Comparison of ENCODE assay signal across 1 fruit fly cellular context in the genomic region with DNA sequence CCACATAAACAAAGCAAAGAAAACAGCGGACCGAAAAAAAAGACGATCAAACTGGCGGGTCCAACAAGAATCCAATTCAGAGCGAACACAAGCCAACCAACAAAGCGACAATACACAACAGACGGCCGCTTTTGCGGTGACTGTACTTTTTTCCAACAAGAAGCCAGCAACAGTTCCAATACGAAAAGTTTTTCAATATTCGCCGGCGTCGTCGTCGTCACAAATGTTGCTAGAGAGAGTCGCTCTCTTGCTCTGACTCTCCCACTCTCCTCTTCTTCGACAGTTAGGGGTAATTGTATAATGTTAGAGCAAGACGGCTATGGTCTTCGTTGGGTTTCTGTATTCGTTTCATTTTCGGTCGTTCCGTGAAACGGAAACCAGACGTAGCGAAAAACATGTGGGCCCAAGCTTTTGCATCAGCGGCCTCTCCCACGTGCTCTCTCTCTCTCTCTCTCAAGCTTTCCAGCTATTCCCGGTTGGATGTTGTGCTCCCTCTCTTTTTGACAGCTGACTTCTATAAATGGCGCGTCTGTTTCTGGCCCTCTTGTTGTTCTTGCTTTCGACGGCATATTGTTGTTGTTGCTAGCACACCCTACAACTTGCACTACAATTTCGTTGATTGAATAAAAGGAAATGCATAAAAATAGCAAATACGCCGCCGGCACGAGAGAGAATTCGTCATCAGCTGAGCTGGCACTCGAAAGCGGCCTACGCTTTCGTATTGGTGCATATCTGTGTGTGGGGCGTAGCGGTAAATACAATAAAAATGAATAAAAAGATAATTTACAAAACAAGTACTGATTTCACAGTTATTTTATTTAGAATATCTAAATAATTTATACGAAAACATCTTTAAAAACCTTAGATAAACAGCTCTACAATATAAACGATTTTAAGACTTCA.
TF ChIP-seq lines count a peak whose summit lies in the region.

No protein-coding gene starts in this region.

TF ChIP-seq in whole organism, embryonic, 481 proteins besides CTCF, POLR2A, EP300 and RAD21 (continued from another document and continues in another):
- TF ChIP-seq HHEX (GFP tag; optimal IDR thresholded peaks at IDR 0.05; lab: Kevin White, UChicago) (peak; percentile 93), Atf-2 (GFP tag; optimal IDR thresholded peaks at IDR 0.05; lab: Kevin White, UChicago) (no peak), Fer1 (GFP tag; optimal IDR thresholded peaks at IDR 0.05; lab: Kevin White, UChicago) (peak; percentile 97), Hand (GFP tag; optimal IDR thresholded peaks at IDR 0.05; lab: Kevin White, UChicago) (peak; percentile 93), HmgD (GFP tag; optimal IDR thresholded peaks at IDR 0.05; lab: Kevin White, UChicago) (peak; percentile 45), CG12659 (GFP tag; optimal IDR thresholded peaks at IDR 0.05; lab: Kevin White, UChicago) (peak; percentile 83), CG18011 (GFP tag; optimal IDR thresholded peaks at IDR 0.05; lab: Kevin White, UChicago) (peak; percentile 49), da (GFP tag; optimal IDR thresholded peaks at IDR 0.05; lab: Kevin White, UChicago) (no peak), fu2 (GFP tag; optimal IDR thresholded peaks at IDR 0.05; lab: Kevin White, UChicago) (no peak), C15 (GFP tag; IDR thresholded peaks at IDR 0.05; lab: Robert Waterston, UW) (no peak), CHES-1-like (GFP tag; optimal IDR thresholded peaks at IDR 0.05; lab: Kevin White, UChicago) (peak; percentile 21), slbo (GFP tag; IDR thresholded peaks at IDR 0.05; lab: Robert Waterston, UW) (no peak), CG3995 (GFP tag; optimal IDR thresholded peaks at IDR 0.05; lab: Kevin White, UChicago) (no peak), mirr (GFP tag; optimal IDR thresholded peaks at IDR 0.05; lab: Kevin White, UChicago) (peak; percentile 96), prd (optimal IDR thresholded peaks at IDR 0.05; lab: Kevin White, UChicago) (no peak), prd (GFP tag; IDR thresholded peaks at IDR 0.05; lab: Robert Waterston, UW) (no peak), Gsc (GFP tag; IDR thresholded peaks at IDR 0.05; lab: Robert Waterston, UW) (no peak), CG10959 (GFP tag; IDR thresholded peaks at IDR 0.05; lab: Robert Waterston, UW) (no peak), CG3847 (GFP tag; IDR thresholded peaks at IDR 0.05; lab: Robert Waterston, UW) (no peak), zen2 (GFP tag; IDR thresholded peaks at IDR 0.05; lab: Robert Waterston, UW; ENCODE audit: partially characterized antibody) (no peak), CG30431 (GFP tag; optimal IDR thresholded peaks at IDR 0.05; lab: Kevin White, UChicago) (no peak), tll (GFP tag; optimal IDR thresholded peaks at IDR 0.05; lab: Kevin White, UChicago) (peak in 1 of 2 experiments; percentile 71), vnd (GFP tag; IDR thresholded peaks at IDR 0.05; lab: Robert Waterston, UW; ENCODE audit: partially characterized antibody) (no peak), CG15011 (GFP tag; optimal IDR thresholded peaks at IDR 0.05; lab: Kevin White, UChicago) (peak; percentile 74), gcm (GFP tag; optimal IDR thresholded peaks at IDR 0.05; lab: Kevin White, UChicago) (peak; percentile 92), zfh1 (GFP tag; IDR thresholded peaks at IDR 0.05; lab: Robert Waterston, UW) (no peak), tap (tag; optimal IDR thresholded peaks at IDR 0.05; lab: Kevin White, UChicago) (peak; percentile 82), en (GFP tag; optimal IDR thresholded peaks at IDR 0.05; lab: Kevin White, UChicago) (peak; percentile 45), CG10147 (GFP tag; optimal IDR thresholded peaks at IDR 0.05; lab: Kevin White, UChicago) (no peak), chif (GFP tag; optimal IDR thresholded peaks at IDR 0.05; lab: Kevin White, UChicago) (no peak), CG33557 (GFP tag; optimal IDR thresholded peaks at IDR 0.05; lab: Kevin White, UChicago) (peak; percentile 56), CG2199 (GFP tag; IDR thresholded peaks at IDR 0.05; lab: Robert Waterston, UW) (no peak), Sry-β (GFP tag; optimal IDR thresholded peaks at IDR 0.05; lab: Kevin White, UChicago) (peak; percentile 52), CG12071 (GFP tag; optimal IDR thresholded peaks at IDR 0.05; lab: Kevin White, UChicago) (peak; percentile 92), Hr39 (optimal IDR thresholded peaks at IDR 0.05; lab: Kevin White, UChicago) (no peak), TFAM (GFP tag; optimal IDR thresholded peaks at IDR 0.05; lab: Kevin White, UChicago) (peak; percentile 38), CG31365 (tag; optimal IDR thresholded peaks at IDR 0.05; lab: Kevin White, UChicago) (peak; percentile 88), eve (GFP tag; optimal IDR thresholded peaks at IDR 0.05; lab: Kevin White, UChicago) (no peak), CG7786 (GFP tag; optimal IDR thresholded peaks at IDR 0.05; lab: Kevin White, UChicago) (no peak), grau (tag; optimal IDR thresholded peaks at IDR 0.05; lab: Kevin White, UChicago) (peak; percentile 67), Asciz (GFP tag; optimal IDR thresholded peaks at IDR 0.05; lab: Kevin White, UChicago) (peak; percentile 92), CG14667 (GFP tag; IDR thresholded peaks at IDR 0.05; lab: Robert Waterston, UW) (no peak), CG34422 (GFP tag; IDR thresholded peaks at IDR 0.05; lab: Robert Waterston, UW) (no peak), NC2α (GFP tag; optimal IDR thresholded peaks at IDR 0.05; lab: Kevin White, UChicago) (peak; percentile 27), Kr (GFP tag; optimal IDR thresholded peaks at IDR 0.05; lab: Kevin White, UChicago) (peak; percentile 12), CG9797 (GFP tag; optimal IDR thresholded peaks at IDR 0.05; lab: Kevin White, UChicago) (peak; percentile 26), CG12744 (GFP tag; optimal IDR thresholded peaks at IDR 0.05; lab: Kevin White, UChicago) (no peak), insv (GFP tag; optimal IDR thresholded peaks at IDR 0.05; lab: Kevin White, UChicago) (peak; percentile 99 to 100), Nf-YC (tag; optimal IDR thresholded peaks at IDR 0.05; lab: Kevin White, UChicago) (peak; percentile 73), ewg (GFP tag; optimal IDR thresholded peaks at IDR 0.05; lab: Kevin White, UChicago) (peak; percentile 12), CG31441 (GFP tag; IDR thresholded peaks at IDR 0.05; lab: Robert Waterston, UW) (no peak), Lim3 (GFP tag; IDR thresholded peaks at IDR 0.05; lab: Robert Waterston, UW) (no peak), chn (GFP tag; optimal IDR thresholded peaks at IDR 0.05; lab: Kevin White, UChicago) (peak; percentile 28), CG18619 (GFP tag; optimal IDR thresholded peaks at IDR 0.05; lab: Kevin White, UChicago) (peak; percentile 39), CG12299 (tag; optimal IDR thresholded peaks at IDR 0.05; lab: Kevin White, UChicago) (peak; percentile 89), CG3407 (GFP tag; optimal IDR thresholded peaks at IDR 0.05; lab: Kevin White, UChicago) (peak; percentile 69), CG32767 (GFP tag; IDR thresholded peaks at IDR 0.05; lab: Robert Waterston, UW) (no peak), D19B (GFP tag; optimal IDR thresholded peaks at IDR 0.05; lab: Kevin White, UChicago) (peak; percentile 15), fd102C (GFP tag; optimal IDR thresholded peaks at IDR 0.05; lab: Kevin White, UChicago) (no peak), trem (tag; optimal IDR thresholded peaks at IDR 0.05; lab: Kevin White, UChicago) (peak; percentile 18), gsb-n (tag; optimal IDR thresholded peaks at IDR 0.05; lab: Kevin White, UChicago) (peak; percentile 27), CG34376 (GFP tag; optimal IDR thresholded peaks at IDR 0.05; lab: Kevin White, UChicago) (peak; percentile 99), pita (GFP tag; optimal IDR thresholded peaks at IDR 0.05; lab: Kevin White, UChicago) (no peak), CG14050 (GFP tag; IDR thresholded peaks at IDR 0.05; lab: Robert Waterston, UW) (no peak), wek (GFP tag; optimal IDR thresholded peaks at IDR 0.05; lab: Kevin White, UChicago) (peak; percentile 92), PHDP (tag; optimal IDR thresholded peaks at IDR 0.05; lab: Kevin White, UChicago) (peak; percentile 76), dysf (GFP tag; IDR thresholded peaks at IDR 0.05; lab: Robert Waterston, UW) (no peak), CG16863 (GFP tag; optimal IDR thresholded peaks at IDR 0.05; lab: Kevin White, UChicago) (peak; percentile 28), CG12104 (GFP tag; optimal IDR thresholded peaks at IDR 0.05; lab: Kevin White, UChicago) (peak; percentile 41), unc-4 (GFP tag; IDR thresholded peaks at IDR 0.05; lab: Robert Waterston, UW; ENCODE audit: partially characterized antibody) (no peak), repo (GFP tag; optimal IDR thresholded peaks at IDR 0.05; lab: Kevin White, UChicago) (peak; percentile 21), vfl (GFP tag; optimal IDR thresholded peaks at IDR 0.05; lab: Kevin White, UChicago) (no peak), CG12391 (tag; optimal IDR thresholded peaks at IDR 0.05; lab: Kevin White, UChicago) (peak; percentile 73), Rx (GFP tag; IDR thresholded peaks at IDR 0.05; lab: Robert Waterston, UW) (no peak), BtbVII (GFP tag; optimal IDR thresholded peaks at IDR 0.05; lab: Kevin White, UChicago) (peak; percentile 96), CG6254 (GFP tag; optimal IDR thresholded peaks at IDR 0.05; lab: Kevin White, UChicago) (peak; percentile 82), CG16815 (GFP tag; optimal IDR thresholded peaks at IDR 0.05; lab: Kevin White, UChicago) (no peak), CG18262 (tag; optimal IDR thresholded peaks at IDR 0.05; lab: Kevin White, UChicago) (peak; percentile 37), hb (GFP tag; IDR thresholded peaks at IDR 0.05; lab: Robert Waterston, UW; ENCODE audit: partially characterized antibody) (no peak), CG15073 (GFP tag; optimal IDR thresholded peaks at IDR 0.05; lab: Kevin White, UChicago) (no peak), CG7839 (tag; optimal IDR thresholded peaks at IDR 0.05; lab: Kevin White, UChicago) (peak; percentile 57), ro (GFP tag; IDR thresholded peaks at IDR 0.05; lab: Robert Waterston, UW) (no peak), mld (GFP tag; IDR thresholded peaks at IDR 0.05; lab: Robert Waterston, UW; ENCODE audit: partially characterized antibody) (no peak), NK7.1 (GFP tag; optimal IDR thresholded peaks at IDR 0.05; lab: Kevin White, UChicago) (peak; percentile 39), Meics (GFP tag; optimal IDR thresholded peaks at IDR 0.05; lab: Kevin White, UChicago) (peak; percentile 91), CoRest (tag; optimal IDR thresholded peaks at IDR 0.05; lab: Kevin White, UChicago) (no peak), salm (tag; optimal IDR thresholded peaks at IDR 0.05; lab: Kevin White, UChicago) (peak; percentile 28), crc (GFP tag; optimal IDR thresholded peaks at IDR 0.05; lab: Kevin White, UChicago) (no peak), Pdp1 (GFP tag; optimal IDR thresholded peaks at IDR 0.05; lab: Kevin White, UChicago) (peak in 1 of 2 experiments; percentile 99), Med (GFP tag; lab: Kevin White, UChicago) (peak; percentile 96), rib (GFP tag; IDR thresholded peaks at IDR 0.05; lab: Robert Waterston, UW) (no peak), ind (GFP tag; optimal IDR thresholded peaks at IDR 0.05; lab: Kevin White, UChicago) (no peak), Sin3A (optimal IDR thresholded peaks at IDR 0.05; lab: Kevin White, UChicago) (no peak), Dfd (GFP tag; optimal IDR thresholded peaks at IDR 0.05; lab: Kevin White, UChicago) (no peak), CG4404 (GFP tag; IDR thresholded peaks at IDR 0.05; lab: Robert Waterston, UW) (no peak), ranshi (GFP tag; IDR thresholded peaks at IDR 0.05; lab: Robert Waterston, UW) (no peak), bigmax (GFP tag; optimal IDR thresholded peaks at IDR 0.05; lab: Kevin White, UChicago) (peak; percentile 66), ssp (GFP tag; IDR thresholded peaks at IDR 0.05; lab: Robert Waterston, UW) (no peak), Mad (GFP tag; optimal IDR thresholded peaks at IDR 0.05; lab: Kevin White, UChicago) (peak; percentile 19), CG16779 (GFP tag; IDR thresholded peaks at IDR 0.05; lab: Robert Waterston, UW) (no peak), CG15514 (GFP tag; optimal IDR thresholded peaks at IDR 0.05; lab: Kevin White, UChicago) (peak; percentile 91), CG1603 (tag; optimal IDR thresholded peaks at IDR 0.05; lab: Kevin White, UChicago) (peak; percentile 48), bowl (GFP tag; IDR thresholded peaks at IDR 0.05; lab: Robert Waterston, UW) (no peak), CG6765 (GFP tag; optimal IDR thresholded peaks at IDR 0.05; lab: Kevin White, UChicago) (peak; percentile 97), CG8281 (tag; optimal IDR thresholded peaks at IDR 0.05; lab: Kevin White, UChicago) (peak; percentile 73), Taf1 (GFP tag; IDR thresholded peaks at IDR 0.05; lab: Robert Waterston, UW) (no peak), CG11723 (GFP tag; optimal IDR thresholded peaks at IDR 0.05; lab: Kevin White, UChicago) (peak; percentile 77), corto (GFP tag; optimal IDR thresholded peaks at IDR 0.05; lab: Kevin White, UChicago) (peak; percentile 49), Lhr (GFP tag; optimal IDR thresholded peaks at IDR 0.05; lab: Kevin White, UChicago) (peak; percentile 13), exex (tag; optimal IDR thresholded peaks at IDR 0.05; lab: Kevin White, UChicago) (peak; percentile 67), Oli (tag; optimal IDR thresholded peaks at IDR 0.05; lab: Kevin White, UChicago) (peak; percentile 0), ap (GFP tag; IDR thresholded peaks at IDR 0.05; lab: Robert Waterston, UW) (no peak), otp (GFP tag; IDR thresholded peaks at IDR 0.05; lab: Robert Waterston, UW) (no peak), Hr51 (GFP tag; optimal IDR thresholded peaks at IDR 0.05; lab: Kevin White, UChicago) (peak in 1 of 2 experiments; percentile 67), CG11695 (GFP tag; IDR thresholded peaks at IDR 0.05; lab: Robert Waterston, UW) (no peak), cato (GFP tag; optimal IDR thresholded peaks at IDR 0.05; lab: Kevin White, UChicago; ENCODE audit: borderline replicate concordance) (no peak), zfh2 (GFP tag; optimal IDR thresholded peaks at IDR 0.05; lab: Kevin White, UChicago) (no peak), CG32772 (GFP tag; IDR thresholded peaks at IDR 0.05; lab: Robert Waterston, UW) (no peak), bab2 (GFP tag; optimal IDR thresholded peaks at IDR 0.05; lab: Kevin White, UChicago) (no peak), CG4730 (GFP tag; IDR thresholded peaks at IDR 0.05; lab: Robert Waterston, UW) (no peak), Hey (tag; optimal IDR thresholded peaks at IDR 0.05; lab: Kevin White, UChicago) (peak; percentile 83), danr (GFP tag; IDR thresholded peaks at IDR 0.05; lab: Robert Waterston, UW) (no peak), Dek (tag; optimal IDR thresholded peaks at IDR 0.05; lab: Kevin White, UChicago) (peak; percentile 49), fd64A (GFP tag; optimal IDR thresholded peaks at IDR 0.05; lab: Kevin White, UChicago) (peak; percentile 90), slou (GFP tag; optimal IDR thresholded peaks at IDR 0.05; lab: Kevin White, UChicago) (no peak)
